Worm (Caenorhabditis elegans): ENCODE results near the gene srx-80.

The srx-80 gene

ce11 chrV:11604484-11604883 lies 11.0 kb downstream of the srx-80 start, which contains the start of gene dhs-20:
Gene dhs-20 (minus strand): TSS chrV:11604563.
- TF ChIP-seq F37D6.2 (tag; optimal IDR thresholded peaks at IDR 0.05) (no peak), pqm-1 (tag; optimal IDR thresholded peaks at IDR 0.05) (peak; percentile 14), aly-2 (tag; optimal IDR thresholded peaks at IDR 0.05) (no peak), sdz-12 (GFP tag; optimal IDR thresholded peaks at IDR 0.05) (no peak), daf-16 (GFP tag; optimal IDR thresholded peaks at IDR 0.05) (no peak), daf-16 (tag; optimal IDR thresholded peaks at IDR 0.05) (peak; percentile 86), hlh-30 (tag; optimal IDR thresholded peaks at IDR 0.05; ENCODE audit: insufficient read depth) (no peak), dmd-6 (GFP tag; IDR thresholded peaks at IDR 0.05) (peak; percentile 23; the same call in 1 of the 2 replicates), nhr-28 (tag; optimal IDR thresholded peaks at IDR 0.05) (peak; percentile 60), unc-130 (GFP tag; optimal IDR thresholded peaks at IDR 0.05) (no peak), aha-1 (tag) (peak; percentile 35), dve-1 (tag; optimal IDR thresholded peaks at IDR 0.05; ENCODE audit: insufficient read depth) (peak; percentile 41)

- no peak for TF ChIP-seq nhr-111 (GFP tag; optimal IDR thresholded peaks at IDR 0.05)
- no peak for TF ChIP-seq nhr-28 (tag; optimal IDR thresholded peaks at IDR 0.05)
- TF ChIP-seq ama-1 (optimal IDR thresholded peaks at IDR 0.05), result no peak
- TF ChIP-seq F44E2.7 (GFP tag; IDR thresholded peaks at IDR 0.05), result no peak
- no peak for TF ChIP-seq rbr-2 (tag; optimal IDR thresholded peaks at IDR 0.05)
- TF ChIP-seq unc-39 (tag; optimal IDR thresholded peaks at IDR 0.05), result no peak
These were observed 11.7 kb downstream of the srx-80 start for ce11 chrV:11605227-11605626.

- no peak for TF ChIP-seq nhr-11 (tag; optimal IDR thresholded peaks at IDR 0.05)
- no peak for TF ChIP-seq ama-1 (optimal IDR thresholded peaks at IDR 0.05)
- no peak for TF ChIP-seq zfp-3 (GFP tag; conservative IDR thresholded peaks at IDR 0.05)
- no peak for TF ChIP-seq aha-1 (tag)
- no peak for TF ChIP-seq tag-97 (GFP tag; IDR thresholded peaks at IDR 0.05)
- no peak for TF ChIP-seq unc-39 (tag; optimal IDR thresholded peaks at IDR 0.05)
- no peak for TF ChIP-seq madf-5 (GFP tag; IDR thresholded peaks at IDR 0.05)
- no peak for TF ChIP-seq dmd-8 (GFP tag; IDR thresholded peaks at IDR 0.05)
- no peak for TF ChIP-seq hif-1 (tag; optimal IDR thresholded peaks at IDR 0.05)
- no peak for TF ChIP-seq ctbp-1 (GFP tag; IDR thresholded peaks at IDR 0.05)
These were observed 12.9 kb downstream of the srx-80 start, which contains the start of gene idpp-16 for ce11 chrV:11606424-11606823. Gene idpp-16 (minus strand): TSS chrV:11606524.

- no peak for TF ChIP-seq lin-39 (tag; optimal IDR thresholded peaks at IDR 0.05)
- TF ChIP-seq arid-1 (GFP tag; conservative IDR thresholded peaks at IDR 0.05), result no peak
- no peak for TF ChIP-seq nhr-11 (tag; optimal IDR thresholded peaks at IDR 0.05)
- no peak for TF ChIP-seq dmd-9 (GFP tag; IDR thresholded peaks at IDR 0.05)
- no peak for TF ChIP-seq set-16 (GFP tag; IDR thresholded peaks at IDR 0.05)
- no peak for TF ChIP-seq lin-29 (GFP tag; IDR thresholded peaks at IDR 0.05)
- no peak for TF ChIP-seq hmg-1.1 (GFP tag; IDR thresholded peaks at IDR 0.05)
- no peak for TF ChIP-seq lin-15B (tag; optimal IDR thresholded peaks at IDR 0.05)
- TF ChIP-seq daf-12 (tag; optimal IDR thresholded peaks at IDR 0.05), result no peak
- TF ChIP-seq hlh-11 (tag; optimal IDR thresholded peaks at IDR 0.05), result no peak
- no peak for TF ChIP-seq zip-11 (GFP tag; IDR thresholded peaks at IDR 0.05)
- no peak for TF ChIP-seq vab-7 (GFP tag; IDR thresholded peaks at IDR 0.05)
- no peak for TF ChIP-seq sdz-12 (GFP tag; optimal IDR thresholded peaks at IDR 0.05)
- TF ChIP-seq rbr-2 (tag; optimal IDR thresholded peaks at IDR 0.05), result no peak
- no peak for TF ChIP-seq dpl-1 (GFP tag; optimal IDR thresholded peaks at IDR 0.05)
- no peak for TF ChIP-seq aly-2 (tag; optimal IDR thresholded peaks at IDR 0.05)
- no peak for TF ChIP-seq duxl-1 (tag; optimal IDR thresholded peaks at IDR 0.05; ENCODE audit: poor library complexity)
These were observed 16.5 kb downstream of the srx-80 start, which contains the start of gene piit-1 for ce11 chrV:11610049-11610448. Gene piit-1 (minus strand): TSS chrV:11610149.
